Worm (Caenorhabditis elegans): ENCODE data around the gene T21B6.3.

The T21B6.3 gene

DNA sequence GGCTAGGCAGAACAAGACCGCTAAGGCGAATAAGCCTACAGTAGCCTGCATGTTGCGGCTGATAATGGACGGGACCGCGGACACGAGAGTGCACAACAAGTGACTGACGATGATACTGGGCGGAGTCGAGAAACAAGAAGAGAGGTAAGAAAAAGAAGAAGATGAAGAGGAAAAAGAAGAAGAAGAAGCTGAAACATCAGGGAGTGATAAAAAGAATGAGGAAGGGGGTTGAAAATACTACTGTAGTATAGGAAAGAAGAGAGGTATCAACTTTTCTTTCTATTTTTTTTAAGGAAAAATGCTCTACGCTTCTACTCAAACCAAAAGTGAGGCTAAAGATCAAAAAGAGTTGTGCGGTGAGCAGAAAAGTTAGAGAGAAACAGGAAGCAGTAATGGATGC lies at the start of gene T21B6.3:
T21B6.3 (minus strand) TSS at position 101 of the 400 bp plus-strand sequence.
- TF ChIP-seq dpff-1 (tag; optimal IDR thresholded peaks at IDR 0.05) (no peak), nfya-1 (tag; optimal IDR thresholded peaks at IDR 0.05; ENCODE audit: borderline replicate concordance, insufficient read depth) (no peak), sptf-2 (GFP tag; optimal IDR thresholded peaks at IDR 0.05) (no peak), D2030.7 (GFP tag; IDR thresholded peaks at IDR 0.05) (no peak), ztf-25 (GFP tag; IDR thresholded peaks at IDR 0.05) (no peak), akir-1 (GFP tag; optimal IDR thresholded peaks at IDR 0.05) (no peak), B0336.3 (GFP tag; IDR thresholded peaks at IDR 0.05) (no peak), F57C9.4 (tag; optimal IDR thresholded peaks at IDR 0.05) (no peak), Y56A3A.18 (GFP tag; IDR thresholded peaks at IDR 0.05) (no peak)

DNA sequence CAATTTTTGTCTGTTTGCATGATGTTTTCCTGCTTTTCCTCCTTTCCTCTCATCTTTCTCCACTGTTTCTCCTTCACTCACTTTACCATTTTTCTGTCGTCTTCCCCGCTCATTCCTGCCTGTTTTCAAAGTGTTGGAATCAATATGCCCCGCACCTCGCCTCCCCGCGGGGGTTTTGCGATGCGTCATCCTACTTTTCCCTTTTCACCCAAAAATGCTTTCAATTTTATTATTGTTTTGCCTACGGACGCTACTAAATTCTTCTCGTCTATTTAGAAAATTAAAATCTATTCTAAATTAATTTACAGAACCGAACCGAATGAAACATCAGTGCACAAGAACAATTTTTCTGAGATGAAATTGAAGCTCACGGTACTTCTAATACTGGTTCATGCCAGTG lies 43.4 kb upstream of the T21B6.3 start, which contains the start of gene ver-3:
ver-3 (plus strand) TSS at position 301 of the 400 bp plus-strand sequence.
- TF ChIP-seq ztf-6 (GFP tag; IDR thresholded peaks at IDR 0.05) = no peak
- peak; percentile 10; the same call in 1 of the 2 replicates for TF ChIP-seq lin-26 (GFP tag; IDR thresholded peaks at IDR 0.05)
- TF ChIP-seq ztf-22 (GFP tag; optimal IDR thresholded peaks at IDR 0.05) = no peak

DNA sequence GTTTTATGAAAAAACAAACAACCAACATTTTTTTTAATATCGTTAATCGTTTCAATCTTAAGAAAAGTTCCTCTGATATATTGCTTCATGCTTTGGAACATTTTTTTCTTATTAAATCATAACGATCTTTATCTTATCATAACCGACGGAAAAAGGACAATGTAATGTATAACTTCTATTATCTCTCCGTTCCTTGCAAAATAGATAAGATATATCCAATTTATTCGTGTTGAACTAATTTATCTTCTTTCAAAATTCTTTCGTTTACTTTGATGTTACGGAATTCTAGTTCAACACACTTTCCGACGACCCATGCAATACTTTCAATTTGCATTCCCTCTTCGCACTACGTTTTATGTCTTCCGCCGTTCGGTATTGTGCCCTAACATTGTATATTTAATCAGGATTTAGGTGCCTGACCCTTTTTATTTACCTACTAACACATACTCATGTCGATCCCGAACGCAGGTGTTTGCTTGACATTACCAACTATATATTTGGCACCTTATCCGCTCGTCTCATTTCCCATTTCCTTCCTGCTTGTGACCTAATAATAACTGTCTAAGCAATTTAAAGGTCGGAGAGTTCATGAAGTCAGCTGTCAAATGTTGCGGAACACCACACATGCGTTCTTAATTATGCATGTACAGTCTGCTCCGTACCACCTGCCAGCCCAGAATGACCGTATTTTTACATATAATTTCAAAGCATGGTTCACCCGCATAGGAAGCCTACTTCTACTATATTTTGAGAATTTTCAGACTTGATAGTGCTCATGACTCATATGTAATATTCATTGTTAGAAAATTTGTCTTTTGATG lies 42.8 kb upstream of the T21B6.3 start:
- TF ChIP-seq snpc-1.3 (tag; optimal IDR thresholded peaks at IDR 0.05; ENCODE audit: insufficient read depth) (no peak), aptf-2 (GFP tag; conservative IDR thresholded peaks at IDR 0.05) (no peak), nfyb-1 (GFP tag; IDR thresholded peaks at IDR 0.05) (no peak), hmg-1.2 (GFP tag; IDR thresholded peaks at IDR 0.05) (no peak), lin-26 (GFP tag; IDR thresholded peaks at IDR 0.05) (no peak), T07F8.4 (tag; optimal IDR thresholded peaks at IDR 0.05) (no peak), Y79H2A.3 (GFP tag; conservative IDR thresholded peaks at IDR 0.05) (no peak)

DNA sequence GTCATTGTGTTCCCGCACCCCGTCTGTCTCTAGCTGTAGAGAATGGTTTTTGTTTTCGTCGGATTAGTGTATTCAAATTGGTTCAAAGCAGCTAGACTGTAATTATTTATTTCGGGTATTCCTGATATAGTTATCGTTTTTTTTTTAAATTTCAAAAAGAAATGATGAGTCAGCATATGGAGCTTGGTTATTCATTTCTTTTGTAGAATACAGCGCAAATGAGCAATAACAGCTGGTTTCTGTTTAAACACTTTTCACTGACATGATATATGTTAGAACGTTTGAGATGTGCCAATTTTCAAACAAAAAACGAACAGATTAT lies 42.1 kb upstream of the T21B6.3 start:
- TF ChIP-seq Y95B8A.8 (GFP tag; IDR thresholded peaks at IDR 0.05) = no peak
- no peak for TF ChIP-seq madf-8 (GFP tag; conservative IDR thresholded peaks at IDR 0.05)
- no peak for TF ChIP-seq attf-3 (GFP tag; conservative IDR thresholded peaks at IDR 0.05)
- TF ChIP-seq mes-4 (tag; optimal IDR thresholded peaks at IDR 0.05) = no peak
- TF ChIP-seq Y53F4B.3 (GFP tag; IDR thresholded peaks at IDR 0.05) = no peak
- TF ChIP-seq ets-4 (GFP tag; optimal IDR thresholded peaks at IDR 0.05) = no peak
- TF ChIP-seq nfya-1 (tag; optimal IDR thresholded peaks at IDR 0.05; ENCODE audit: borderline replicate concordance, insufficient read depth) = no peak
- TF ChIP-seq lin-54 (GFP tag; optimal IDR thresholded peaks at IDR 0.05) = no peak
- TF ChIP-seq mxl-1 (tag; optimal IDR thresholded peaks at IDR 0.05) = no peak
- TF ChIP-seq F57A8.1 (GFP tag; optimal IDR thresholded peaks at IDR 0.05) = no peak
- TF ChIP-seq repo-1 (tag; optimal IDR thresholded peaks at IDR 0.05) = no peak
- no peak for TF ChIP-seq ceh-79 (tag; optimal IDR thresholded peaks at IDR 0.05)
- TF ChIP-seq nhr-120 (GFP tag; IDR thresholded peaks at IDR 0.05) = no peak
- no peak for TF ChIP-seq F22D6.2 (tag; optimal IDR thresholded peaks at IDR 0.05)
- no peak for TF ChIP-seq K11D2.4 (GFP tag; IDR thresholded peaks at IDR 0.05)

Measured in whole organism, young adult.